Fruit fly (Drosophila melanogaster) whole organism, embryonic: ENCODE data around the gene mst.

Experiments used
- Abd-B ChIP-seq: fragments of 200-800 bp; sonication (Bioruptor generic); optimal IDR thresholded peaks from 2 replicates; lab custom pipeline; 2018; ENCODE audit warnings: missing biosample characterization, mild to moderate bottlenecking, missing genetic modification characterization, moderate library complexity
- Atf-2 ChIP-seq: fragments of 200-800 bp; sonication (Bioruptor generic); optimal IDR thresholded peaks from 2 replicates; lab custom pipeline; 2016; ENCODE audit warnings: missing biosample characterization, missing genetic modification characterization
- CG10431 ChIP-seq: fragments of 200-800 bp; sonication (Bioruptor generic); optimal IDR thresholded peaks from 3 replicates; lab custom pipeline; 2018; ENCODE audit warnings: missing biosample characterization, mild to moderate bottlenecking, missing genetic modification characterization
- CG10565 ChIP-seq: fragments of 200-800 bp; sonication (Bioruptor generic); optimal IDR thresholded peaks from 3 replicates; lab custom pipeline; 2016; ENCODE audit warnings: missing biosample characterization, mild to moderate bottlenecking, missing genetic modification characterization
- CG11085 ChIP-seq: fragments of 200-800 bp; sonication (Bioruptor generic); IDR thresholded peaks from 2 replicates; pipeline ENCODE4 v1.3.6; 2022; ENCODE audit warnings: missing biosample characterization, missing genetic modification characterization
- CG11456 ChIP-seq: fragments of 200-800 bp; sonication (Bioruptor generic); IDR thresholded peaks from 3 replicates; pipeline ENCODE4 v1.3.6; 2022; ENCODE audit warnings: missing biosample characterization, missing genetic modification characterization
- CG12391 ChIP-seq: fragments of 200-800 bp; sonication (Bioruptor generic); optimal IDR thresholded peaks from 3 replicates; lab custom pipeline; 2018; ENCODE audit warnings: missing biosample characterization, mild to moderate bottlenecking, missing genetic modification characterization, moderate library complexity
- CG13123 ChIP-seq: fragments of 200-800 bp; sonication (Bioruptor generic); optimal IDR thresholded peaks from 2 replicates; lab custom pipeline; 2016; ENCODE audit warnings: missing biosample characterization, missing genetic modification characterization
- CG17328 ChIP-seq: fragments of 200-800 bp; sonication (Bioruptor generic); IDR thresholded peaks from 2 replicates; pipeline ENCODE4 v1.3.6; 2022; ENCODE audit warnings: missing biosample characterization, missing genetic modification characterization
- CG17612 ChIP-seq: fragments of 200-800 bp; sonication (Bioruptor generic); IDR thresholded peaks from 2 replicates; pipeline ENCODE4 v1.3.6; 2022; ENCODE audit warnings: missing biosample characterization, missing genetic modification characterization
- CG18476 ChIP-seq: fragments of 200-800 bp; sonication (Bioruptor generic); optimal IDR thresholded peaks from 2 replicates; lab custom pipeline; 2016; ENCODE audit warnings: missing biosample characterization, mild to moderate bottlenecking, missing genetic modification characterization
- CG2129 ChIP-seq: fragments of 200-800 bp; sonication (Bioruptor generic); IDR thresholded peaks from 2 replicates; pipeline ENCODE4 v1.3.6; 2022; ENCODE audit warnings: missing biosample characterization, missing genetic modification characterization; ENCODE audit not compliant: partially characterized antibody
- CG2199 ChIP-seq: fragments of 200-800 bp; sonication (Bioruptor generic); IDR thresholded peaks from 3 replicates; pipeline ENCODE4 v1.3.6; 2022; ENCODE audit warnings: missing biosample characterization, missing genetic modification characterization
- CG4820 ChIP-seq: fragments of 200-800 bp; sonication (Bioruptor generic); optimal IDR thresholded peaks from 3 replicates; lab custom pipeline; 2016; ENCODE audit warnings: missing biosample characterization, missing genetic modification characterization
- CG7357 ChIP-seq: fragments of 200-800 bp; sonication (Bioruptor generic); IDR thresholded peaks from 3 replicates; pipeline ENCODE4 v1.3.6; 2022; ENCODE audit warnings: missing biosample characterization, missing genetic modification characterization
- CG7839 ChIP-seq: fragments of 200-800 bp; sonication (Bioruptor generic); optimal IDR thresholded peaks from 3 replicates; lab custom pipeline; 2018; ENCODE audit warnings: missing biosample characterization, mild to moderate bottlenecking, missing genetic modification characterization, moderate library complexity
- CG7987 ChIP-seq: fragments of 200-800 bp; sonication (Bioruptor generic); optimal IDR thresholded peaks from 2 replicates; lab custom pipeline; 2018; ENCODE audit warnings: missing biosample characterization, mild to moderate bottlenecking, missing genetic modification characterization, moderate library complexity
- CG8388 ChIP-seq: fragments of 200-800 bp; sonication (Bioruptor generic); optimal IDR thresholded peaks from 2 replicates; lab custom pipeline; 2019; ENCODE audit warnings: missing biosample characterization, mild to moderate bottlenecking, missing genetic modification characterization, moderate library complexity
- CG8944 ChIP-seq: fragments of 200-800 bp; sonication (Bioruptor generic); optimal IDR thresholded peaks from 3 replicates; lab custom pipeline; 2016; ENCODE audit warnings: missing biosample characterization, missing genetic modification characterization
- CoRest ChIP-seq: fragments of 200-800 bp; sonication (Bioruptor generic); optimal IDR thresholded peaks from 3 replicates; lab custom pipeline; 2018; ENCODE audit warnings: missing biosample characterization, mild to moderate bottlenecking, missing genetic modification characterization, moderate library complexity
- Drgx ChIP-seq: fragments of 200-800 bp; sonication (Bioruptor generic); IDR thresholded peaks from 2 replicates; pipeline ENCODE4 v1.3.6; 2022; ENCODE audit warnings: missing biosample characterization, missing genetic modification characterization
- Gsc ChIP-seq: fragments of 200-800 bp; sonication (Bioruptor generic); IDR thresholded peaks from 2 replicates; pipeline ENCODE4 v1.3.6; 2022; ENCODE audit warnings: missing biosample characterization, missing genetic modification characterization
- HLH4C ChIP-seq: fragments of 200-800 bp; sonication (Bioruptor generic); IDR thresholded peaks from 3 replicates; pipeline ENCODE4 v1.3.6; 2022; ENCODE audit warnings: missing biosample characterization, missing genetic modification characterization; ENCODE audit not compliant: partially characterized antibody
- Hmr ChIP-seq: fragments of 200-800 bp; sonication (Bioruptor generic); optimal IDR thresholded peaks from 3 replicates; lab custom pipeline; 2017; ENCODE audit warnings: mild to moderate bottlenecking, missing biosample characterization, missing genetic modification reagents, missing genetic modification characterization
- MTF-1 ChIP-seq: fragments of 200-800 bp; sonication (Bioruptor generic); optimal IDR thresholded peaks from 2 replicates; lab custom pipeline; 2018; ENCODE audit warnings: missing biosample characterization, mild to moderate bottlenecking, missing genetic modification characterization, borderline replicate concordance
- Nf-YA ChIP-seq: fragments of 200-800 bp; sonication (Bioruptor generic); IDR thresholded peaks from 2 replicates; pipeline ENCODE4 v1.3.6; 2022; ENCODE audit warnings: missing biosample characterization, missing genetic modification characterization
- Nf-YC ChIP-seq: fragments of 200-800 bp; optimal IDR thresholded peaks from 3 replicates; lab custom pipeline; 2019; ENCODE audit warnings: missing biosample characterization, mild to moderate bottlenecking, missing genetic modification characterization, moderate library complexity
- Rfx ChIP-seq: fragments of 200-800 bp; sonication (Bioruptor generic); IDR thresholded peaks from 2 replicates; pipeline ENCODE4 v1.3.6; 2022; ENCODE audit warnings: missing biosample characterization, missing genetic modification characterization
- Usf ChIP-seq: fragments of 200-800 bp; sonication (Bioruptor generic); optimal IDR thresholded peaks from 2 replicates; lab custom pipeline; 2017; ENCODE audit warnings: missing genotype, missing biosample characterization, missing genetic modification characterization
- Xbp1 ChIP-seq: fragments of 200-800 bp; sonication (Bioruptor generic); optimal IDR thresholded peaks from 3 replicates; lab custom pipeline; 2016; ENCODE audit warnings: missing biosample characterization, mild to moderate bottlenecking, missing genetic modification characterization
- abd-A ChIP-seq: fragments of 200-800 bp; sonication (Bioruptor generic); optimal IDR thresholded peaks from 3 replicates; lab custom pipeline; 2019; ENCODE audit warnings: missing biosample characterization, mild to moderate bottlenecking, missing genetic modification characterization, moderate library complexity
- bbx ChIP-seq: fragments of 200-800 bp; sonication (Bioruptor generic); IDR thresholded peaks from 2 replicates; pipeline ENCODE4 v1.3.6; 2022; ENCODE audit warnings: missing biosample characterization, missing genetic modification characterization; ENCODE audit not compliant: partially characterized antibody
- btn ChIP-seq: fragments of 200-800 bp; sonication (Bioruptor generic); optimal IDR thresholded peaks from 2 replicates; lab custom pipeline; 2016; ENCODE audit warnings: missing biosample characterization, missing genetic modification characterization
- crp ChIP-seq, 2 experiments: fragments of 200-800 bp; sonication (Bioruptor generic); optimal IDR thresholded peaks; 2 replicates in 1 of 2; 3 replicates in 1 of 2; lab custom pipeline; 2017; ENCODE audit warnings: missing biosample characterization in 2 of 2, missing genetic modification characterization in 2 of 2, mild to moderate bottlenecking in 1 of 2, moderate library complexity in 1 of 2
- da ChIP-seq: fragments of 200-800 bp; sonication (Bioruptor generic); optimal IDR thresholded peaks from 2 replicates; lab custom pipeline; 2016; ENCODE audit warnings: missing biosample characterization, missing genetic modification characterization
- ems ChIP-seq: fragments of 200-800 bp; sonication (Bioruptor generic); optimal IDR thresholded peaks from 3 replicates; lab custom pipeline; 2016; ENCODE audit warnings: missing biosample characterization, missing genetic modification characterization
- eve ChIP-seq, 2 experiments: fragments of >200 bp; optimal IDR thresholded peaks; 2 replicates each; lab custom pipeline; 2017; ENCODE audit warnings: missing biosample characterization in 2 of 2, missing genetic modification characterization in 2 of 2
- fd3F ChIP-seq: fragments of 200-800 bp; sonication (Bioruptor generic); optimal IDR thresholded peaks from 2 replicates; lab custom pipeline; 2018; ENCODE audit warnings: missing biosample characterization, mild to moderate bottlenecking, missing genetic modification characterization, moderate library complexity
- gsb-n ChIP-seq: fragments of 200-800 bp; sonication (Bioruptor generic); optimal IDR thresholded peaks from 3 replicates; lab custom pipeline; 2018; ENCODE audit warnings: missing biosample characterization, mild to moderate bottlenecking, missing genetic modification characterization
- lov ChIP-seq, 2 experiments: fragments of 200-800 bp in 1 of 2; fragments of >200 bp in 1 of 2; sonication (Bioruptor generic) in 1 of 2; IDR thresholded peaks in 1 of 2; optimal IDR thresholded peaks in 1 of 2; 2 replicates in 1 of 2; 3 replicates in 1 of 2; pipeline versions ENCODE4 v1.3.6 to Lab custom; 2017 to 2022; ENCODE audit warnings: missing biosample characterization in 1 of 2, missing genetic modification characterization in 1 of 2
- onecut ChIP-seq: fragments of 200-800 bp; sonication (Bioruptor generic); IDR thresholded peaks from 2 replicates; pipeline ENCODE4 v1.3.6; 2022; ENCODE audit warnings: missing biosample characterization, missing genetic modification characterization
- pho ChIP-seq: fragments of 200-800 bp; sonication (Bioruptor generic); optimal IDR thresholded peaks from 2 replicates; lab custom pipeline; 2016; ENCODE audit warnings: missing biosample characterization, missing genetic modification characterization
- pita ChIP-seq: fragments of 200-800 bp; sonication (Bioruptor generic); optimal IDR thresholded peaks from 2 replicates; lab custom pipeline; 2017; ENCODE audit warnings: missing biosample characterization, mild to moderate bottlenecking, missing genetic modification characterization
- repo ChIP-seq: fragments of 200-800 bp; sonication (Bioruptor generic); optimal IDR thresholded peaks from 2 replicates; lab custom pipeline; 2016; ENCODE audit warnings: missing biosample characterization, missing genetic modification characterization
- salm ChIP-seq: fragments of 200-800 bp; sonication (Bioruptor generic); optimal IDR thresholded peaks from 2 replicates; lab custom pipeline; 2018; ENCODE audit warnings: missing biosample characterization, mild to moderate bottlenecking, missing genetic modification characterization
- scrt ChIP-seq: fragments of 200-800 bp; sonication (Bioruptor generic); optimal IDR thresholded peaks from 2 replicates; lab custom pipeline; 2018; ENCODE audit warnings: missing biosample characterization, mild to moderate bottlenecking, missing genetic modification characterization, moderate library complexity
- sqz ChIP-seq: fragments of 200-800 bp; sonication (Bioruptor generic); optimal IDR thresholded peaks from 3 replicates; lab custom pipeline; 2018; ENCODE audit warnings: missing biosample characterization, mild to moderate bottlenecking, missing genetic modification characterization
- trem ChIP-seq: fragments of 200-800 bp; optimal IDR thresholded peaks from 3 replicates; lab custom pipeline; 2019; ENCODE audit warnings: missing biosample characterization, mild to moderate bottlenecking, missing genetic modification characterization, moderate library complexity
- zf30C ChIP-seq: fragments of 200-800 bp; sonication (Bioruptor generic); optimal IDR thresholded peaks from 3 replicates; lab custom pipeline; 2018; ENCODE audit warnings: missing biosample characterization, mild to moderate bottlenecking, missing genetic modification characterization
- zfh1 ChIP-seq: fragments of 200-800 bp; sonication (Bioruptor generic); IDR thresholded peaks from 3 replicates; pipeline ENCODE4 v1.3.6; 2022; ENCODE audit warnings: missing biosample characterization, missing genetic modification characterization

mst gene

DNA sequence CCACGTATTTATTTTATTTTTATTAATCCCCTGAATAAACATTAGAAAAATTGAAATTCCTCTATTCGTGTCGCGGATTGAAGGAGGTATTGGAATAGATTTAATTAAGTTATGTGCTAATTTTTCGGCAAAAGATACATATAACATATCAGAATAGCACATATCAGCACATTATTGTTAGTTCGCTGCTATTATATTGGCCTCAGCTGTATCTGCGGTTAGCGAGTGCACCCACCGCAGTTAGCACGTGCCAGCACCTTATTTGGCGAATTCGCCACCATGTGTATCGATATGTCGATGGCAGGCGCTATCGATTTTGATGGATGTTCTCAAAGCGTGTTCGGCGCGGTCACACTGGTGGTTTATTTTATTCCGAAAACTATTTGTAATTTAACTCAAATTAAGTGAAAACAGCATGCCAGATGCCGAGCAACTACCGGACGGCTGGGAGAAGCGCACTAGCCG, 43.7 kb upstream of the mst start, which contains the start of gene dod (continued):
- TF ChIP-seq CG8388 (GFP tag; lab: Kevin White, UChicago) (peak; percentile 20), CG7839 (tag; lab: Kevin White, UChicago) (no peak), CG11456 (peak; percentile 63; the same call in 1 of the 3 replicates), bbx (GFP tag; lab: Robert Waterston, UW) (peak; percentile 83), btn (GFP tag; lab: Kevin White, UChicago) (no peak), CG2129 (GFP tag; lab: Robert Waterston, UW) (peak; percentile 53; the same call in 1 of the 2 replicates), abd-A (tag; lab: Kevin White, UChicago) (no peak), fd3F (GFP tag; lab: Kevin White, UChicago) (no peak), CG17328 (GFP tag; lab: Robert Waterston, UW) (peak; percentile 64), Hmr (GFP tag; lab: Kevin White, UChicago) (no peak), CG10565 (GFP tag; lab: Kevin White, UChicago) (no peak), Rfx (peak; percentile 81), pho (GFP tag; lab: Kevin White, UChicago) (peak; percentile 63), CG12391 (peak; percentile 63), Nf-YA (GFP tag; lab: Robert Waterston, UW) (no peak), onecut (GFP tag; lab: Robert Waterston, UW) (peak; percentile 87), Atf-2 (no peak), sqz (GFP tag; lab: Kevin White, UChicago) (no peak), eve (GFP tag; optimal IDR thresholded peaks at IDR 0.05; lab: Kevin White, UChicago) (no peak), CoRest (tag; lab: Kevin White, UChicago) (peak; percentile 64), CG7987 (GFP tag; lab: Kevin White, UChicago) (no peak), Gsc (no peak), gsb-n (tag; lab: Kevin White, UChicago) (no peak), CG8944 (GFP tag; lab: Kevin White, UChicago) (peak; percentile 42), zfh1 (GFP tag; lab: Robert Waterston, UW) (peak; percentile 59; the same call in 2 of the 3 replicates), CG4820 (GFP tag; lab: Kevin White, UChicago) (no peak), CG10431 (GFP tag; lab: Kevin White, UChicago) (no peak), salm (tag; lab: Kevin White, UChicago) (no peak), CG13123 (GFP tag; lab: Kevin White, UChicago) (no peak), lov (optimal IDR thresholded peaks at IDR 0.05; lab: Kevin White, UChicago) (no peak), lov (GFP tag; IDR thresholded peaks at IDR 0.05; lab: Robert Waterston, UW) (no peak), CG11085 (GFP tag; lab: Robert Waterston, UW) (peak; percentile 34; the same call in 1 of the 2 replicates), repo (GFP tag; lab: Kevin White, UChicago) (no peak), Usf (GFP tag; lab: Kevin White, UChicago) (peak; percentile 6), CG17612 (GFP tag; lab: Robert Waterston, UW) (no peak), scrt (GFP tag; lab: Kevin White, UChicago) (no peak), trem (tag; lab: Kevin White, UChicago) (peak; percentile 57), CG2199 (peak; percentile 45; the same call in 1 of the 3 replicates), crp (GFP tag; optimal IDR thresholded peaks at IDR 0.05; lab: Kevin White, UChicago) (peak in 1 of 2 experiments; percentile 26), pita (peak; percentile 88), Xbp1 (peak; percentile 60), Drgx (GFP tag; lab: Robert Waterston, UW) (peak; percentile 60), MTF-1 (GFP tag; lab: Kevin White, UChicago) (peak; percentile 17), da (no peak), CG18476 (GFP tag; lab: Kevin White, UChicago) (no peak), Abd-B (no peak), HLH4C (peak; percentile 59), ems (GFP tag; lab: Kevin White, UChicago) (peak; percentile 44), CG7357 (GFP tag; lab: Robert Waterston, UW) (no peak), Nf-YC (tag; lab: Kevin White, UChicago) (peak; percentile 38), zf30C (GFP tag; lab: Kevin White, UChicago) (no peak)
